Worm (Caenorhabditis elegans): ENCODE results near the gene F28H6.6.

DNA sequence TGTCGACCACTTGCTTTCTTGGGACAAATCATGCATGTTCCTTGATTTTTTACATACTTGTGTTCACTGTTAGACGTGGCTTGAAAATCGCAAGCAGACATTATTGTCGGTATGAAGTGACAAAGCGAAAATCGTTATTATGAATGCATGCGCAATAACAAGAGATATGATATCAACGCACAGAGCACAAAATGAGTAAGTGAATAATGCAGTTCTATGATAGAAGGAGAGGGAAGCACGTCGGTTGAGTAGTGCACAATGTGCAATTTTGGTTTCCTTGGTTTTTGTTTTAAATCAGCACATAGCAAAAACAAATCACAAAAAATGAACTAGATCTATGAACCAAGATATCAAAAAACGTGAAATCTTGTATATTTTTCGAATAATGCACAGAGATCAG is 12.3 kb downstream of the F28H6.6 start, which contains the start of gene nhr-281:
- TF ChIP-seq him-1 (tag; optimal IDR thresholded peaks at IDR 0.05) (no peak), dao-5 (tag; optimal IDR thresholded peaks at IDR 0.05) (no peak), W03F9.2 (tag; optimal IDR thresholded peaks at IDR 0.05) (no peak)

All from whole organism, L4/young adult.